Worm (Caenorhabditis elegans) whole organism, L1 larva: ENCODE data around the gene cah-1.

Experiments
- C16A3.4 ChIP-seq: fragments of 150-350 bp; optimal IDR thresholded peaks from 2 replicates; lab custom pipeline; 2014; ENCODE audit warnings: missing biosample characterization, missing genetic modification characterization
- F16B12.6 ChIP-seq: fragments of 150-350 bp; optimal IDR thresholded peaks from 2 replicates; lab custom pipeline; 2014; ENCODE audit warnings: missing biosample characterization, missing genetic modification characterization
- Y116A8C.19 ChIP-seq: sonication (generic microtip); optimal IDR thresholded peaks from 2 replicates; lab custom pipeline; 2016; ENCODE audit warnings: missing compliant biosample characterization, missing genetic modification characterization, borderline replicate concordance
- alr-1 ChIP-seq: fragments of 200-800 bp; sonication (Bioruptor generic); optimal IDR thresholded peaks from 2 replicates; lab custom pipeline; 2018; ENCODE audit warnings: borderline replicate concordance, mild to moderate bottlenecking, missing genetic modification characterization, missing compliant biosample characterization
- aly-2 ChIP-seq: fragments of 150-350 bp; optimal IDR thresholded peaks from 2 replicates; lab custom pipeline; 2014; ENCODE audit warnings: missing biosample characterization, missing genetic modification characterization
- ceh-63 ChIP-seq: fragments of 200-800 bp; sonication (Bioruptor generic); optimal IDR thresholded peaks from 2 replicates; lab custom pipeline; 2018; ENCODE audit warnings: mild to moderate bottlenecking, missing genetic modification characterization, missing compliant biosample characterization
- ceh-8 ChIP-seq: fragments of 200-800 bp; sonication (Bioruptor generic); optimal IDR thresholded peaks from 2 replicates; lab custom pipeline; 2018; ENCODE audit warnings: mild to moderate bottlenecking, missing genetic modification characterization, moderate library complexity, missing compliant biosample characterization
- ceh-88 ChIP-seq: fragments of 200-800 bp; sonication (Bioruptor generic); IDR thresholded peaks from 2 replicates; pipeline ENCODE4 v1.3.6; 2022; ENCODE audit warnings: missing genetic modification characterization, missing compliant biosample characterization
- ceh-90 ChIP-seq: sonication (generic microtip); optimal IDR thresholded peaks from 2 replicates; lab custom pipeline; 2016; ENCODE audit warnings: missing genetic modification characterization, missing compliant biosample characterization
- efl-1 ChIP-seq, 4 experiments: fragments of 150-350 bp; optimal IDR thresholded peaks in 3 of 4; peaks in 1 of 4; 1 replicate in 1 of 4; 2 replicates in 3 of 4; lab custom pipeline; 2014; ENCODE audit warnings: missing biosample characterization in 2 of 4, missing genetic modification characterization in 2 of 4, missing genetic modification reagents in 2 of 4
- efl-3 ChIP-seq: fragments of 200-800 bp; sonication (Bioruptor generic); optimal IDR thresholded peaks from 2 replicates; lab custom pipeline; 2018; ENCODE audit warnings: mild to moderate bottlenecking, missing genetic modification characterization, missing compliant biosample characterization
- egl-13 ChIP-seq: sonication (generic microtip); optimal IDR thresholded peaks from 2 replicates; lab custom pipeline; 2016; ENCODE audit warnings: missing genotype, missing genetic modification reagents, missing genetic modification characterization, missing compliant biosample characterization
- egl-27 ChIP-seq, 2 experiments: fragments of 150-350 bp in 1 of 2; sonication (generic microtip); optimal IDR thresholded peaks; 3 replicates each; lab custom pipeline; 2017 to 2018; ENCODE audit warnings: missing biosample characterization in 2 of 2, missing genetic modification characterization in 2 of 2, missing genetic modification reagents in 2 of 2
- fkh-10 ChIP-seq: sonication (generic microtip); optimal IDR thresholded peaks from 2 replicates; lab custom pipeline; 2017; ENCODE audit warnings: missing biosample characterization, missing genetic modification reagents, missing genetic modification characterization
- fos-1 ChIP-seq: fragments of 150-350 bp; optimal IDR thresholded peaks from 2 replicates; lab custom pipeline; 2014; ENCODE audit warnings: missing biosample characterization, missing genetic modification characterization
- hlh-4 ChIP-seq: sonication (generic microtip); optimal IDR thresholded peaks from 2 replicates; lab custom pipeline; 2016; ENCODE audit warnings: mild to moderate bottlenecking, missing genetic modification characterization, missing compliant biosample characterization
- hpl-2 ChIP-seq: fragments of 150-350 bp; optimal IDR thresholded peaks from 2 replicates; lab custom pipeline; 2014; ENCODE audit warnings: missing biosample characterization, missing genetic modification reagents, missing genetic modification characterization
- irx-1 ChIP-seq: sonication (generic microtip); optimal IDR thresholded peaks from 2 replicates; lab custom pipeline; 2016; ENCODE audit warnings: missing genetic modification characterization, missing compliant biosample characterization
- jun-1 ChIP-seq: fragments of 150-350 bp; optimal IDR thresholded peaks from 2 replicates; lab custom pipeline; 2014; ENCODE audit warnings: missing biosample characterization, missing genetic modification reagents, missing genetic modification characterization
- lin-13 ChIP-seq: fragments of 150-350 bp; optimal IDR thresholded peaks from 2 replicates; lab custom pipeline; 2014; ENCODE audit warnings: missing biosample characterization, missing genetic modification reagents, missing genetic modification characterization
- lin-14 ChIP-seq: fragments of 200-800 bp; sonication (Bioruptor generic); optimal IDR thresholded peaks from 2 replicates; lab custom pipeline; 2018; ENCODE audit warnings: mild to moderate bottlenecking, missing genetic modification characterization, moderate library complexity, missing compliant biosample characterization
- lin-15B ChIP-seq: fragments of 150-350 bp; sonication (generic microtip); optimal IDR thresholded peaks from 3 replicates; lab custom pipeline; 2014; ENCODE audit warnings: missing biosample characterization, missing genetic modification characterization
- lin-35 ChIP-seq, 2 experiments: fragments of 150-350 bp; optimal IDR thresholded peaks; 2 replicates each; lab custom pipeline; 2014; ENCODE audit warnings: missing biosample characterization in 2 of 2, missing genetic modification characterization in 2 of 2, missing genetic modification reagents in 2 of 2
- lsy-2 ChIP-seq, 2 experiments: fragments of 150-350 bp; optimal IDR thresholded peaks; 2 replicates each; lab custom pipeline; 2014; ENCODE audit warnings: missing biosample characterization in 2 of 2, missing genetic modification characterization in 2 of 2
- mab-9 ChIP-seq: fragments of 200-800 bp; sonication (Bioruptor generic); IDR thresholded peaks from 2 replicates; pipeline ENCODE4 v1.3.6; 2022; ENCODE audit warnings: missing genetic modification reagents, missing genetic modification characterization, missing compliant biosample characterization
- mdl-1 ChIP-seq, 2 experiments: fragments of 150-350 bp; optimal IDR thresholded peaks; 2 replicates each; lab custom pipeline; 2014 to 2017; ENCODE audit warnings: missing biosample characterization in 2 of 2, missing genetic modification characterization in 2 of 2, inconsistent platforms in 1 of 2
- mef-2 ChIP-seq: fragments of 150-350 bp; optimal IDR thresholded peaks from 2 replicates; lab custom pipeline; 2014; ENCODE audit warnings: missing biosample characterization, missing genetic modification characterization
- nhr-11 ChIP-seq: fragments of 150-350 bp; optimal IDR thresholded peaks from 2 replicates; lab custom pipeline; 2014; ENCODE audit warnings: missing biosample characterization, missing genetic modification characterization
- nhr-20 ChIP-seq: sonication (generic microtip); optimal IDR thresholded peaks from 2 replicates; lab custom pipeline; 2016; ENCODE audit warnings: mild to moderate bottlenecking, missing genetic modification characterization, missing compliant biosample characterization
- nhr-237 ChIP-seq: fragments of 150-350 bp; optimal IDR thresholded peaks from 2 replicates; lab custom pipeline; 2014; ENCODE audit warnings: missing biosample characterization, missing genetic modification characterization
- nhr-76 ChIP-seq: sonication (generic microtip); optimal IDR thresholded peaks from 2 replicates; lab custom pipeline; 2017; ENCODE audit warnings: missing biosample characterization, missing genetic modification characterization
- nhr-84 ChIP-seq: sonication (generic microtip); optimal IDR thresholded peaks from 2 replicates; lab custom pipeline; 2017; ENCODE audit warnings: missing biosample characterization, missing genetic modification characterization
- nhr-85 ChIP-seq: sonication (generic microtip); peaks from one replicate; lab custom pipeline; 2016; ENCODE audit warnings: missing genetic modification characterization, inconsistent platforms, missing compliant biosample characterization
- nhr-90 ChIP-seq: sonication (generic microtip); optimal IDR thresholded peaks from 2 replicates; lab custom pipeline; 2016; ENCODE audit warnings: mild to moderate bottlenecking, missing genetic modification characterization, missing compliant biosample characterization; ENCODE audit not compliant: poor library complexity
- pag-3 ChIP-seq: sonication (generic microtip); optimal IDR thresholded peaks from 2 replicates; lab custom pipeline; 2017; ENCODE audit warnings: missing genetic modification characterization, mild to moderate bottlenecking, missing compliant biosample characterization, antibody characterized with exemption, borderline replicate concordance; ENCODE audit not compliant: insufficient read depth
- pax-3 ChIP-seq: fragments of 200-800 bp; sonication (Bioruptor generic); optimal IDR thresholded peaks from 2 replicates; lab custom pipeline; 2018; ENCODE audit warnings: mild to moderate bottlenecking, missing genetic modification characterization, moderate library complexity, missing compliant biosample characterization
- skn-1 ChIP-seq: fragments of 150-350 bp; optimal IDR thresholded peaks from 2 replicates; lab custom pipeline; 2014; ENCODE audit warnings: missing biosample characterization, missing genetic modification characterization
- snpc-4 ChIP-seq: fragments of 150-350 bp; optimal IDR thresholded peaks from 2 replicates; lab custom pipeline; 2014; ENCODE audit warnings: missing biosample characterization, missing genetic modification characterization
- snu-23 ChIP-seq: sonication (generic microtip); optimal IDR thresholded peaks from 2 replicates; lab custom pipeline; 2016; ENCODE audit warnings: missing genetic modification characterization, missing compliant biosample characterization
- sox-4 ChIP-seq: sonication (generic microtip); optimal IDR thresholded peaks from 2 replicates; lab custom pipeline; 2016; ENCODE audit warnings: missing genetic modification characterization, missing compliant biosample characterization
- sptf-1 ChIP-seq: fragments of 150-350 bp; optimal IDR thresholded peaks from 2 replicates; lab custom pipeline; 2014; ENCODE audit warnings: missing biosample characterization, missing genetic modification characterization
- sup-37 ChIP-seq: fragments of 200-800 bp; sonication (Bioruptor generic); optimal IDR thresholded peaks from 2 replicates; lab custom pipeline; 2018; ENCODE audit warnings: mild to moderate bottlenecking, missing genetic modification characterization, missing compliant biosample characterization
- swsn-7 ChIP-seq: sonication (generic microtip); optimal IDR thresholded peaks from 2 replicates; lab custom pipeline; 2016; ENCODE audit warnings: missing genetic modification characterization, missing compliant biosample characterization
- tbx-2 ChIP-seq: sonication (generic microtip); optimal IDR thresholded peaks from 2 replicates; lab custom pipeline; 2016; ENCODE audit warnings: missing genetic modification characterization, missing compliant biosample characterization
- tlp-1 ChIP-seq: fragments of 150-350 bp; optimal IDR thresholded peaks from 2 replicates; lab custom pipeline; 2014; ENCODE audit warnings: missing biosample characterization, missing genetic modification characterization
- unc-30 ChIP-seq: sonication (generic microtip); optimal IDR thresholded peaks from 2 replicates; lab custom pipeline; 2017; ENCODE audit warnings: missing biosample characterization, missing genetic modification characterization
- unc-62 ChIP-seq: fragments of 150-350 bp; optimal IDR thresholded peaks from 2 replicates; lab custom pipeline; 2014; ENCODE audit warnings: missing biosample characterization, missing genetic modification reagents, missing genetic modification characterization
- unc-86 ChIP-seq: sonication (generic microtip); optimal IDR thresholded peaks from 2 replicates; lab custom pipeline; 2016; ENCODE audit warnings: missing genetic modification characterization, missing compliant biosample characterization
- vab-15 ChIP-seq: sonication (generic microtip); optimal IDR thresholded peaks from 2 replicates; lab custom pipeline; 2017; ENCODE audit warnings: missing genotype, mild to moderate bottlenecking, missing genetic modification characterization, missing compliant biosample characterization
- xbp-1 ChIP-seq: sonication (generic microtip); optimal IDR thresholded peaks from 2 replicates; lab custom pipeline; 2016; ENCODE audit warnings: missing genetic modification characterization, missing compliant biosample characterization
- zag-1 ChIP-seq: fragments of 150-350 bp; optimal IDR thresholded peaks from 2 replicates; lab custom pipeline; 2014; ENCODE audit warnings: missing biosample characterization, missing genetic modification characterization
- ztf-11 ChIP-seq, 2 experiments: sonication (generic microtip); optimal IDR thresholded peaks; 2 replicates each; lab custom pipeline; 2016 to 2017; ENCODE audit warnings: missing genetic modification characterization in 2 of 2, missing biosample characterization in 1 of 2, missing compliant biosample characterization in 1 of 2

The cah-1 gene

ce11 chrIII:5068675-5069233, 16.7 kb downstream of the cah-1 start, which contains the start of the genes C45G9.11 and C45G9.2 (continued):
- TF ChIP-seq tbx-2 (tag; lab: Kevin White, UChicago): peak; percentile 90
- no peak for TF ChIP-seq jun-1
- peak in 1 of 2 experiments; percentile 38 for TF ChIP-seq mdl-1 (tag; optimal IDR thresholded peaks at IDR 0.05; lab: Kevin White, UChicago)
- TF ChIP-seq lsy-2 (tag; optimal IDR thresholded peaks at IDR 0.05; lab: Kevin White, UChicago): peak; percentile 78 to 85
- TF ChIP-seq skn-1: peak; percentile 19
- TF ChIP-seq swsn-7 (tag; lab: Kevin White, UChicago): peak; percentile 78
- peak; percentile 78 for TF ChIP-seq lin-14 (GFP tag; lab: Kevin White, UChicago)
- no peak for TF ChIP-seq sptf-1 (tag; lab: Kevin White, UChicago)
- no peak for TF ChIP-seq nhr-237 (tag; lab: Kevin White, UChicago)
- peak; percentile 40; the same call in 1 of the 2 replicates for TF ChIP-seq ceh-88 (GFP tag; lab: Robert Waterston, UW)
- peak; percentile 85 for TF ChIP-seq snu-23 (GFP tag; lab: Kevin White, UChicago)
- peak; percentile 40 for TF ChIP-seq C16A3.4 (tag; lab: Kevin White, UChicago)
- no peak for TF ChIP-seq pag-3 (tag; lab: Kevin White, UChicago)
- TF ChIP-seq fos-1 (tag; lab: Kevin White, UChicago): peak; percentile 26
- TF ChIP-seq sup-37 (GFP tag; lab: Kevin White, UChicago): peak; percentile 69
- no peak for TF ChIP-seq mef-2
- no peak for TF ChIP-seq tlp-1
- peak; percentile 87 for TF ChIP-seq egl-13
- TF ChIP-seq nhr-11: no peak
- peak; percentile 95 for TF ChIP-seq nhr-85
- TF ChIP-seq lin-13: peak; percentile 54
- peak; percentile 63 for TF ChIP-seq snpc-4 (tag; lab: Kevin White, UChicago)
- TF ChIP-seq nhr-76 (tag; lab: Kevin White, UChicago): no peak
- TF ChIP-seq ceh-90 (tag; lab: Kevin White, UChicago): peak; percentile 95
- peak; percentile 84 for TF ChIP-seq vab-15 (tag; lab: Kevin White, UChicago)
- peak; percentile 79 to 94 for TF ChIP-seq efl-1 (optimal IDR thresholded peaks at IDR 0.05; lab: Kevin White, UChicago)
- peak; percentile 94 to 99 for TF ChIP-seq efl-1 (GFP tag; optimal IDR thresholded peaks at IDR 0.05 in 1 of 2; lab: Kevin White, UChicago)
- TF ChIP-seq hpl-2 (GFP tag; lab: Kevin White, UChicago): no peak
- TF ChIP-seq nhr-90 (tag; lab: Kevin White, UChicago): peak; percentile 90
- peak; percentile 85 for TF ChIP-seq nhr-20 (tag; lab: Kevin White, UChicago)
- peak; percentile 71 for TF ChIP-seq mab-9 (GFP tag; lab: Robert Waterston, UW)
- peak; percentile 79 for TF ChIP-seq ceh-63
- no peak for TF ChIP-seq zag-1 (tag; lab: Kevin White, UChicago)
- TF ChIP-seq hlh-4: peak; percentile 52
- TF ChIP-seq egl-27 (tag; optimal IDR thresholded peaks at IDR 0.05; lab: Kevin White, UChicago): no peak
- peak; percentile 93 to 96 for TF ChIP-seq lin-35 (GFP tag; optimal IDR thresholded peaks at IDR 0.05; lab: Kevin White, UChicago)
- TF ChIP-seq sox-4: peak; percentile 88
- TF ChIP-seq nhr-84 (tag; lab: Kevin White, UChicago): no peak
- TF ChIP-seq efl-3 (GFP tag; lab: Kevin White, UChicago): peak; percentile 36
- peak; percentile 12 for TF ChIP-seq lin-15B
- peak; percentile 41 for TF ChIP-seq ceh-8 (GFP tag; lab: Kevin White, UChicago)
- TF ChIP-seq F16B12.6 (tag; lab: Kevin White, UChicago): peak; percentile 26
- peak; percentile 79 for TF ChIP-seq Y116A8C.19 (tag; lab: Kevin White, UChicago)
- no peak for TF ChIP-seq fkh-10
- TF ChIP-seq ztf-11 (tag; optimal IDR thresholded peaks at IDR 0.05; lab: Kevin White, UChicago): peak in 1 of 2 experiments; percentile 92
- no peak for TF ChIP-seq alr-1 (tag; lab: Kevin White, UChicago)
- peak; percentile 88 for TF ChIP-seq pax-3 (tag; lab: Kevin White, UChicago)
- TF ChIP-seq aly-2 (tag; lab: Kevin White, UChicago): peak; percentile 45
- peak; percentile 95 for TF ChIP-seq irx-1 (tag; lab: Kevin White, UChicago)
- TF ChIP-seq unc-62 (GFP tag; lab: Kevin White, UChicago): no peak
- no peak for TF ChIP-seq unc-30 (tag; lab: Kevin White, UChicago)
- peak; percentile 60 for TF ChIP-seq unc-86 (tag; lab: Kevin White, UChicago)
- peak; percentile 85 for TF ChIP-seq xbp-1 (tag; lab: Kevin White, UChicago)
